Fruit fly (Drosophila melanogaster) Kc167 (cell line): ENCODE results near the gene CG32313.

Source experiments
- Myc ChIP-seq: fragments of >200 bp; optimal IDR thresholded peaks from 2 replicates; lab custom pipeline; 2017; ENCODE audit warnings: missing external identifiers
- Sin3A ChIP-seq: fragments of >200 bp; optimal IDR thresholded peaks from 2 replicates; lab custom pipeline; 2018; ENCODE audit warnings: missing external identifiers
- h ChIP-seq: fragments of >200 bp; optimal IDR thresholded peaks from 3 replicates; lab custom pipeline; 2018; ENCODE audit warnings: missing external identifiers
- insv ChIP-seq: fragments of >200 bp; optimal IDR thresholded peaks from 3 replicates; lab custom pipeline; 2018; ENCODE audit warnings: missing external identifiers
- psq ChIP-seq: fragments of >200 bp; optimal IDR thresholded peaks from 2 replicates; lab custom pipeline; 2017; ENCODE audit warnings: missing external identifiers
- ttk ChIP-seq: sonication (Bioruptor generic); optimal IDR thresholded peaks from 2 replicates; lab custom pipeline; 2017; ENCODE audit warnings: missing external identifiers

DNA sequence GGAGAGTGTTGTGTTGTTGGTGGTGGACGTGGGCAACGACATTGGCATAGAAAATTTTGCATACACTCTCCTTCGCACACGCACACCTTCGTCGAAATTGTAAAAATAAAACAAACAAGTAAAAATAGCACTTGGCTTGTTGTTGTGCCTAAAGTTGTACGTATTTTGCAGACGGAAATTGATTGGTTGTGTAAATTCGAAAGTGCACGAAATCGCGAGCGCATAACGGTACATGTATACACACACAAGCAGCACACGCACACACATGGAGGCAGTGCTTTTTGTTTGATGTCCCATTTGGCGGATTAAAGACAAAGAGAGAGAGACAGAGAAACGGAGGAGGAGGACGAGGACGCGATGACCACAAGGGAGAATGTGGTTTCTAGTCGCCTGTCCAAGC lies 8.2 kb downstream of the CG32313 start:
- TF ChIP-seq psq (lab: Kevin White, UChicago) (no peak), h (lab: Kevin White, UChicago) (no peak), Myc (no peak), insv (lab: Kevin White, UChicago) (no peak), Sin3A (no peak), ttk (no peak)
